Fruit fly (Drosophila melanogaster): Measurements from ENCODE around the gene Aduk.
A peak's percentile ranks its signal among the peaks of the same experiment; 100 is the strongest.

The Aduk gene

dm6 chr3R:9378644-9379411 is 44.3 kb upstream of the Aduk start (continued):
- TF ChIP-seq Vsx2 (GFP tag; optimal IDR thresholded peaks at IDR 0.05; ENCODE audit: partially characterized antibody) = peak; percentile 71
- TF ChIP-seq sage (GFP tag; optimal IDR thresholded peaks at IDR 0.05) = peak; percentile 86
- TF ChIP-seq dmrt93B (GFP tag; optimal IDR thresholded peaks at IDR 0.05) = peak; percentile 79
- TF ChIP-seq fru (GFP tag; optimal IDR thresholded peaks at IDR 0.05) = peak; percentile 96

dm6 chr3R:9376789-9377188 is 42.3 kb upstream of the Aduk start:
- TF ChIP-seq Sp1 (GFP tag; optimal IDR thresholded peaks at IDR 0.05) (no peak), Rel (GFP tag; optimal IDR thresholded peaks at IDR 0.05) (no peak), Rel (tag; optimal IDR thresholded peaks at IDR 0.05) (peak; percentile 63)

- TF ChIP-seq h (GFP tag; optimal IDR thresholded peaks at IDR 0.05) = peak; percentile 48
- peak; percentile 27 for TF ChIP-seq br (GFP tag; optimal IDR thresholded peaks at IDR 0.05)
- no peak for TF ChIP-seq Mio (GFP tag; optimal IDR thresholded peaks at IDR 0.05)
- no peak for TF ChIP-seq tai (GFP tag; optimal IDR thresholded peaks at IDR 0.05)
- TF ChIP-seq Rel (GFP tag; optimal IDR thresholded peaks at IDR 0.05) = no peak
- no peak for TF ChIP-seq Rel (tag; optimal IDR thresholded peaks at IDR 0.05)
- TF ChIP-seq CG9705 (GFP tag; optimal IDR thresholded peaks at IDR 0.05) = no peak
- TF ChIP-seq rgr (GFP tag; optimal IDR thresholded peaks at IDR 0.05) = peak; percentile 42
- peak in 1 of 2 experiments; percentile 41 for TF ChIP-seq foxo (GFP tag; optimal IDR thresholded peaks at IDR 0.05)
- peak; percentile 30 for TF ChIP-seq ey (GFP tag; optimal IDR thresholded peaks at IDR 0.05)
- peak; percentile 6 for TF ChIP-seq OdsH (GFP tag; optimal IDR thresholded peaks at IDR 0.05)
- peak; percentile 6 for TF ChIP-seq HLH106 (tag; optimal IDR thresholded peaks at IDR 0.05)
- TF ChIP-seq dmrt93B (GFP tag; optimal IDR thresholded peaks at IDR 0.05) = no peak
- TF ChIP-seq Dfd (GFP tag; optimal IDR thresholded peaks at IDR 0.05) = no peak
- TF ChIP-seq dsf (GFP tag; optimal IDR thresholded peaks at IDR 0.05; ENCODE audit: borderline replicate concordance) = no peak
- TF ChIP-seq psq (GFP tag; optimal IDR thresholded peaks at IDR 0.05) = peak; percentile 2
- TF ChIP-seq fru (GFP tag; optimal IDR thresholded peaks at IDR 0.05) = peak; percentile 39
- peak; percentile 4 for TF ChIP-seq woc (GFP tag; optimal IDR thresholded peaks at IDR 0.05)
Observed at dm6 chr3R:9370413-9370812, 35.9 kb upstream of the Aduk start.

- TF ChIP-seq h (GFP tag; optimal IDR thresholded peaks at IDR 0.05) = peak; percentile 24
- TF ChIP-seq woc (GFP tag; optimal IDR thresholded peaks at IDR 0.05) = no peak
- TF ChIP-seq CrebA (GFP tag; optimal IDR thresholded peaks at IDR 0.05; ENCODE audit: borderline replicate concordance) = no peak
- no peak for TF ChIP-seq fru (GFP tag; optimal IDR thresholded peaks at IDR 0.05)
- peak; percentile 14 for TF ChIP-seq Hnf4 (GFP tag; optimal IDR thresholded peaks at IDR 0.05)
- no peak for TF ChIP-seq N (GFP tag; optimal IDR thresholded peaks at IDR 0.05)
- TF ChIP-seq brk (GFP tag; optimal IDR thresholded peaks at IDR 0.05) = peak; percentile 27
Observed at dm6 chr3R:9365893-9366500, 31.5 kb upstream of the Aduk start.

- TF ChIP-seq Hnf4 (GFP tag; optimal IDR thresholded peaks at IDR 0.05) (no peak), ey (GFP tag; optimal IDR thresholded peaks at IDR 0.05) (no peak), dmrt93B (GFP tag; optimal IDR thresholded peaks at IDR 0.05) (no peak), Hr83 (GFP tag; optimal IDR thresholded peaks at IDR 0.05; ENCODE audit: poor library complexity, severe bottlenecking) (no peak), br (GFP tag; optimal IDR thresholded peaks at IDR 0.05) (no peak), h (GFP tag; optimal IDR thresholded peaks at IDR 0.05) (no peak), Dif (GFP tag; optimal IDR thresholded peaks at IDR 0.05; ENCODE audit: partially characterized antibody) (no peak), Jra (GFP tag; optimal IDR thresholded peaks at IDR 0.05) (no peak), Myc (optimal IDR thresholded peaks at IDR 0.05) (no peak), rgr (GFP tag; optimal IDR thresholded peaks at IDR 0.05) (no peak), sage (GFP tag; optimal IDR thresholded peaks at IDR 0.05) (no peak), dsf (GFP tag; optimal IDR thresholded peaks at IDR 0.05; ENCODE audit: borderline replicate concordance) (no peak), GATAd (GFP tag; optimal IDR thresholded peaks at IDR 0.05) (no peak), OdsH (GFP tag; optimal IDR thresholded peaks at IDR 0.05) (no peak), Vsx2 (GFP tag; optimal IDR thresholded peaks at IDR 0.05; ENCODE audit: partially characterized antibody) (no peak), Hr78 (GFP tag; optimal IDR thresholded peaks at IDR 0.05) (no peak), foxo (GFP tag; optimal IDR thresholded peaks at IDR 0.05) (no peak)
Observed at dm6 chr3R:9365121-9365520, 30.6 kb upstream of the Aduk start, which contains the start of gene Srr. TSS of gene Srr (plus strand) at chr3R:9365398.

All from whole organism, wandering third instar larva.